Worm (Caenorhabditis elegans) whole organism, young adult: ENCODE results near the gene T09F5.1.

Experiments used
- C06A6.2 ChIP-seq: fragments of 200-800 bp; sonication (Bioruptor generic); conservative IDR thresholded peaks from 2 replicates; pipeline ENCODE4 v1.3.6; 2022; ENCODE audit warnings: missing genetic modification characterization, missing compliant biosample characterization
- C17E4.6 ChIP-seq: fragments of 200-800 bp; sonication (Bioruptor generic); IDR thresholded peaks from 2 replicates; pipeline ENCODE4 v1.3.6; 2022; ENCODE audit warnings: missing genetic modification reagents, missing genetic modification characterization, missing compliant biosample characterization
- F23B12.7 ChIP-seq: sonication (generic microtip); optimal IDR thresholded peaks from 2 replicates; lab custom pipeline; 2017; ENCODE audit warnings: missing genetic modification characterization, mild to moderate bottlenecking, missing compliant biosample characterization, antibody characterized with exemption, moderate library complexity; ENCODE audit not compliant: insufficient read depth
- F39B2.1 ChIP-seq: fragments of 200-800 bp; sonication (Bioruptor generic); IDR thresholded peaks from 2 replicates; pipeline ENCODE4 v1.3.6; 2022; ENCODE audit warnings: missing genetic modification reagents, missing genetic modification characterization, missing compliant biosample characterization
- F49E8.2 ChIP-seq: sonication (generic microtip); optimal IDR thresholded peaks from 3 replicates; lab custom pipeline; 2017; ENCODE audit warnings: missing genetic modification characterization, mild to moderate bottlenecking, missing compliant biosample characterization, antibody characterized with exemption, moderate library complexity; ENCODE audit not compliant: insufficient read depth
- K12H6.12 ChIP-seq: fragments of 200-800 bp; sonication (Bioruptor generic); optimal IDR thresholded peaks from 2 replicates; lab custom pipeline; 2018; ENCODE audit warnings: mild to moderate bottlenecking, missing genetic modification characterization, missing compliant biosample characterization
- T07F8.4 ChIP-seq: sonication (generic microtip); optimal IDR thresholded peaks from 2 replicates; lab custom pipeline; 2016; ENCODE audit warnings: mild to moderate bottlenecking, missing genetic modification characterization, moderate library complexity, missing compliant biosample characterization
- T26A5.8 ChIP-seq: sonication (generic microtip); optimal IDR thresholded peaks from 2 replicates; lab custom pipeline; 2016; ENCODE audit warnings: missing genetic modification characterization, missing compliant biosample characterization
- Y53G8AR.9 ChIP-seq: fragments of 200-800 bp; sonication (Bioruptor generic); conservative IDR thresholded peaks from 2 replicates; pipeline ENCODE4 v1.3.6; 2022; ENCODE audit warnings: missing genetic modification reagents, missing genetic modification characterization, missing compliant biosample characterization
- Y56A3A.18 ChIP-seq: fragments of 200-800 bp; sonication (Bioruptor generic); IDR thresholded peaks from 2 replicates; pipeline ENCODE4 v1.3.6; 2022; ENCODE audit warnings: missing genetic modification reagents, missing genetic modification characterization, missing compliant biosample characterization
- ZK185.1 ChIP-seq: sonication (generic microtip); optimal IDR thresholded peaks from 2 replicates; lab custom pipeline; 2016; ENCODE audit warnings: mild to moderate bottlenecking, missing genetic modification characterization, missing compliant biosample characterization; ENCODE audit not compliant: poor library complexity, severe bottlenecking
- aptf-3 ChIP-seq: fragments of 200-800 bp; sonication (Bioruptor generic); IDR thresholded peaks from 2 replicates; pipeline ENCODE4 v1.3.6; 2022; ENCODE audit warnings: missing genetic modification characterization, missing compliant biosample characterization
- athp-1 ChIP-seq: sonication (generic microtip); optimal IDR thresholded peaks from 2 replicates; lab custom pipeline; 2017; ENCODE audit warnings: mild to moderate bottlenecking, missing genetic modification characterization, missing compliant biosample characterization
- attf-5 ChIP-seq: fragments of 200-800 bp; sonication (Bioruptor generic); optimal IDR thresholded peaks from 2 replicates; lab custom pipeline; 2018; ENCODE audit warnings: mild to moderate bottlenecking, missing genetic modification characterization, missing compliant biosample characterization
- cebp-1 ChIP-seq, 2 experiments: fragments of 200-800 bp in 1 of 2; sonication (Bioruptor generic) in 1 of 2; sonication (generic microtip) in 1 of 2; IDR thresholded peaks in 1 of 2; optimal IDR thresholded peaks in 1 of 2; 2 replicates each; pipeline versions ENCODE4 v1.3.6 to Lab custom; 2017 to 2022; ENCODE audit warnings: missing compliant biosample characterization in 2 of 2, missing genetic modification characterization in 2 of 2, mild to moderate bottlenecking in 1 of 2, missing genetic modification reagents in 1 of 2, moderate library complexity in 1 of 2
- ceh-40 ChIP-seq: fragments of 200-800 bp; sonication (Bioruptor generic); IDR thresholded peaks from 2 replicates; pipeline ENCODE4 v1.3.6; 2022; ENCODE audit warnings: missing genetic modification characterization, missing compliant biosample characterization
- ceh-91 ChIP-seq: fragments of 200-800 bp; sonication (Bioruptor generic); IDR thresholded peaks from 2 replicates; pipeline ENCODE4 v1.3.6; 2022; ENCODE audit warnings: missing genetic modification reagents, missing genetic modification characterization, missing compliant biosample characterization
- die-1 ChIP-seq: sonication (generic microtip); optimal IDR thresholded peaks from 2 replicates; lab custom pipeline; 2016; ENCODE audit warnings: missing genotype, mild to moderate bottlenecking, missing genetic modification characterization, missing compliant biosample characterization
- dpff-1 ChIP-seq: sonication (generic microtip); optimal IDR thresholded peaks from 2 replicates; lab custom pipeline; 2017; ENCODE audit warnings: mild to moderate bottlenecking, missing genetic modification characterization, missing compliant biosample characterization
- dpl-1 ChIP-seq: fragments of 150-350 bp; optimal IDR thresholded peaks from 2 replicates; lab custom pipeline; 2014; ENCODE audit warnings: missing biosample characterization, missing genetic modification reagents, missing genetic modification characterization
- egl-44 ChIP-seq: fragments of 200-800 bp; sonication (Bioruptor generic); IDR thresholded peaks from 2 replicates; pipeline ENCODE4 v1.3.6; 2022; ENCODE audit warnings: missing genetic modification reagents, missing genetic modification characterization, missing compliant biosample characterization
- ekl-4 ChIP-seq: fragments of 200-800 bp; sonication (Bioruptor generic); IDR thresholded peaks from 2 replicates; pipeline ENCODE4 v1.3.6; 2022; ENCODE audit warnings: missing genetic modification reagents, missing genetic modification characterization, missing compliant biosample characterization
- fkh-3 ChIP-seq: sonication (generic microtip); optimal IDR thresholded peaks from 2 replicates; lab custom pipeline; 2016; ENCODE audit warnings: mild to moderate bottlenecking, missing genetic modification characterization, missing compliant biosample characterization
- hlh-12 ChIP-seq: sonication (generic microtip); optimal IDR thresholded peaks from 2 replicates; lab custom pipeline; 2016; ENCODE audit warnings: missing genetic modification characterization, missing compliant biosample characterization
- hlh-26 ChIP-seq: fragments of 200-800 bp; sonication (Bioruptor generic); conservative IDR thresholded peaks from 2 replicates; pipeline ENCODE4 v1.3.6; 2022; ENCODE audit warnings: missing genetic modification reagents, missing genetic modification characterization, missing compliant biosample characterization
- hsf-1 ChIP-seq: fragments of 200-800 bp; sonication (Bioruptor generic); IDR thresholded peaks from 2 replicates; pipeline ENCODE4 v1.3.6; 2022; ENCODE audit warnings: missing genetic modification reagents, missing genetic modification characterization, missing compliant biosample characterization
- lag-1 ChIP-seq: fragments of 200-800 bp; sonication (Bioruptor generic); IDR thresholded peaks from 2 replicates; pipeline ENCODE4 v1.3.6; 2022; ENCODE audit warnings: missing genetic modification reagents, missing genetic modification characterization, missing compliant biosample characterization
- let-607 ChIP-seq, 2 experiments: fragments of 200-800 bp in 1 of 2; sonication (Bioruptor generic) in 1 of 2; sonication (generic microtip) in 1 of 2; optimal IDR thresholded peaks; 2 replicates each; lab custom pipeline; 2016 to 2018; ENCODE audit warnings: mild to moderate bottlenecking in 2 of 2, missing compliant biosample characterization in 2 of 2, missing genetic modification characterization in 2 of 2, moderate library complexity in 2 of 2, missing genotype in 1 of 2
- lin-40 ChIP-seq: sonication (generic microtip); optimal IDR thresholded peaks from 2 replicates; lab custom pipeline; 2016; ENCODE audit warnings: missing genetic modification characterization, mild to moderate bottlenecking, missing compliant biosample characterization, missing genotype, missing genetic modification reagents
- lir-1 ChIP-seq: fragments of 200-800 bp; sonication (Bioruptor generic); conservative IDR thresholded peaks from 2 replicates; pipeline ENCODE4 v1.3.6; 2022; ENCODE audit warnings: missing genetic modification reagents, missing genetic modification characterization, missing compliant biosample characterization
- lsy-27 ChIP-seq: sonication (generic microtip); optimal IDR thresholded peaks from 2 replicates; lab custom pipeline; 2017; ENCODE audit warnings: missing genetic modification characterization, mild to moderate bottlenecking, missing compliant biosample characterization, antibody characterized with exemption, missing genotype, borderline replicate concordance; ENCODE audit not compliant: insufficient read depth
- madf-10 ChIP-seq: sonication (generic microtip); optimal IDR thresholded peaks from 2 replicates; lab custom pipeline; 2016; ENCODE audit warnings: mild to moderate bottlenecking, missing genetic modification characterization, missing compliant biosample characterization
- mel-28 ChIP-seq: sonication (generic microtip); optimal IDR thresholded peaks from 2 replicates; lab custom pipeline; 2016; ENCODE audit warnings: borderline replicate concordance, mild to moderate bottlenecking, missing genetic modification characterization, missing compliant biosample characterization
- nfya-1 ChIP-seq: sonication (generic microtip); optimal IDR thresholded peaks from 2 replicates; lab custom pipeline; 2017; ENCODE audit warnings: antibody characterized with exemption, missing compliant biosample characterization, missing genetic modification characterization, borderline replicate concordance; ENCODE audit not compliant: insufficient read depth
- nhr-120 ChIP-seq: fragments of 200-800 bp; sonication (Bioruptor generic); IDR thresholded peaks from 2 replicates; pipeline ENCODE4 v1.3.6; 2022; ENCODE audit warnings: missing genetic modification characterization, missing compliant biosample characterization
- nhr-179 ChIP-seq: sonication (generic microtip); optimal IDR thresholded peaks from 2 replicates; lab custom pipeline; 2016; ENCODE audit warnings: mild to moderate bottlenecking, missing genetic modification characterization, missing compliant biosample characterization
- nhr-90 ChIP-seq: sonication (generic microtip); optimal IDR thresholded peaks from 2 replicates; lab custom pipeline; 2016; ENCODE audit warnings: missing genotype, mild to moderate bottlenecking, missing genetic modification characterization, missing compliant biosample characterization
- pha-4 ChIP-seq: fragments of 150-350 bp; sonication (generic microtip); optimal IDR thresholded peaks from 2 replicates; lab custom pipeline; 2014; ENCODE audit warnings: missing biosample characterization, missing genetic modification reagents, missing genetic modification characterization
- repo-1 ChIP-seq: sonication (generic microtip); optimal IDR thresholded peaks from 2 replicates; lab custom pipeline; 2017; ENCODE audit warnings: mild to moderate bottlenecking, missing genetic modification characterization, missing compliant biosample characterization
- snpc-1.1 ChIP-seq: sonication (generic microtip); optimal IDR thresholded peaks from 2 replicates; lab custom pipeline; 2017; ENCODE audit warnings: missing genetic modification characterization, mild to moderate bottlenecking, missing compliant biosample characterization, antibody characterized with exemption, moderate library complexity, missing genotype, missing genetic modification reagents; ENCODE audit not compliant: insufficient read depth
- snpc-1.3 ChIP-seq: sonication (generic microtip); optimal IDR thresholded peaks from 2 replicates; lab custom pipeline; 2017; ENCODE audit warnings: missing genetic modification characterization, mild to moderate bottlenecking, missing compliant biosample characterization, antibody characterized with exemption, moderate library complexity, missing genotype, missing genetic modification reagents; ENCODE audit not compliant: insufficient read depth
- tbp1 ChIP-seq: fragments of 200-800 bp; sonication (Bioruptor generic); optimal IDR thresholded peaks from 2 replicates; lab custom pipeline; 2018; ENCODE audit warnings: mild to moderate bottlenecking, missing genetic modification characterization, missing compliant biosample characterization
- unc-62 ChIP-seq: fragments of 150-350 bp; optimal IDR thresholded peaks from 2 replicates; lab custom pipeline; 2014; ENCODE audit warnings: missing biosample characterization, missing genetic modification reagents, missing genetic modification characterization
- zim-3 ChIP-seq: sonication (generic microtip); optimal IDR thresholded peaks from 2 replicates; lab custom pipeline; 2017; ENCODE audit warnings: mild to moderate bottlenecking, missing genetic modification characterization, moderate library complexity, missing compliant biosample characterization

The T09F5.1 gene

DNA sequence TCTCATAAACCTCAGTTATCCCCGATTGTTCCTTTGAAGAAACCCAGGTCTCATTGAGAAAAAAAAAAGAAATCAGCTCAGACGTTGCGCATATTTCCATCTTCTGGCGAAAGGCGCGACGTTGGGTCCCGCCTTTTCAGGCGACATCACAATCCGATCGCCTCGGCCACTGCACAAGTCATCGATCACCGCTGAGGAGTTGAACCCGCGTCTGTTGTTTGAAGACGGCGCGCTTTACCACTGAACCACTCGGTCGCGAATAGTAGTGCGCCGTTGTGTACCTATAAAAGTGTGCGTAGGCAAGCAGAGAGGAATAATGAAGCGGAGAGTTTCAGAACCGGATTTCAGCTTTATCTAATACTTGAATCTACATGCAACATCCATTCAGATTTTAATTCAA, 42.0 kb downstream of the T09F5.1 start, which contains the start of gene Y75B12B.11 (continued):
- peak; percentile 98 for TF ChIP-seq die-1 (tag; lab: Kevin White, UChicago)
- TF ChIP-seq C17E4.6, result peak; percentile 86
- 0 out of 2 replicates have a peak, but pooled peaks have one; percentile 52 for TF ChIP-seq lag-1 (GFP tag; lab: Robert Waterston, UW)
- TF ChIP-seq madf-10 (tag; lab: Kevin White, UChicago), result peak; percentile 87
- TF ChIP-seq T07F8.4 (tag; lab: Kevin White, UChicago), result peak; percentile 91
- TF ChIP-seq fkh-3, result peak; percentile 93
- peak; percentile 88 for TF ChIP-seq lin-40 (tag; lab: Kevin White, UChicago)
- peak; percentile 49 for TF ChIP-seq dpl-1
- peak; percentile 83 for TF ChIP-seq mel-28 (tag; lab: Kevin White, UChicago)
- TF ChIP-seq ceh-40 (GFP tag; lab: Robert Waterston, UW), result peak; percentile 94
- TF ChIP-seq tbp1 (GFP tag; lab: Kevin White, UChicago), result peak; percentile 99
- TF ChIP-seq T26A5.8 (tag; lab: Kevin White, UChicago), result peak; percentile 98
- TF ChIP-seq F49E8.2, result peak; percentile 96
- peak; percentile 80 for TF ChIP-seq C06A6.2 (GFP tag; lab: Robert Waterston, UW)
- no peak for TF ChIP-seq pha-4 (tag; lab: Kevin White, UChicago)
- TF ChIP-seq, all 124 proteins: peak for 116

DNA sequence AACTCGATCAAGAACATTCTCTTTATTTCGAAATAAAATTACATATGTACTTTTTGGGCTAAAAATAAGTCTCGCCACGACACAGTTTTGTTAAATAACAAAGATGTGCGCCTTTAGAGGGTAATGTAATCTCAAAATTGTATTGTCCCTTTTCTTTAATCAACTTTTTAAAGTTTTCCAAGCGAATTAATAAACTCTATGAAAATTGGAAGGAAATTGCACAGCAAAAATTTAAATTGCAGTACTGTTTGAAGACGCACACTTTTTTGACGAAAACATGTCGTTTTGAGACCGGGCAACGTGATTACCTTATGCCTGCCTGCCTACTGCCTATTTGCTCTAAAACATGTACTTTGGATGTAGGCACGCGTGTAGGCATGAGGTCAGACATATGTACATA, 43.1 kb downstream of the T09F5.1 start:
- no peak for TF ChIP-seq repo-1 (tag; lab: Kevin White, UChicago)
- TF ChIP-seq Y56A3A.18 (GFP tag; lab: Robert Waterston, UW), result no peak
- no peak for TF ChIP-seq nhr-179 (tag; lab: Kevin White, UChicago)
- TF ChIP-seq cebp-1 (GFP tag; IDR thresholded peaks at IDR 0.05; lab: Robert Waterston, UW), result no peak
- no peak for TF ChIP-seq cebp-1 (tag; optimal IDR thresholded peaks at IDR 0.05; lab: Kevin White, UChicago)
- no peak for TF ChIP-seq nfya-1
- no peak for TF ChIP-seq ZK185.1 (tag; lab: Kevin White, UChicago)
- TF ChIP-seq F23B12.7 (tag; lab: Kevin White, UChicago), result no peak
- no peak for TF ChIP-seq F49E8.2
- TF ChIP-seq dpff-1 (tag; lab: Kevin White, UChicago), result no peak
- no peak for TF ChIP-seq egl-44 (GFP tag; lab: Robert Waterston, UW)

DNA sequence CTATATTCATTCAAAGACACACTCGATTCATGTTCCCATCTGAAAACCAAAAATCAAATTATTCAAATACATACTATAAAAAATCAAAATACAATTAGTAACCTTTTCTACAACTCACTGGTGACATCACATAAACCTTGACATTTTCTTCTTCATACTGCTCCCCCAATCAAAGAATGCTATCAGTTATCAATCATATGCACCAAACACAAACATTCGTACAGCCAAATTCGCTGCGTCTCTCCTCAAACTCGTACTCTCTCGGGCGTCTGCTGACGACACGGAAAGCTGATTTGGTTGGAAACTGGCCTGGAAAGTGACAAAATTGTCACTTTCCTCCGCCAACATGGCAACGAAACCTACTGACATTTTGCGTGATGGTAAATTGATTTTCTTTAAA, 43.5 kb downstream of the T09F5.1 start, which contains the start of gene plc-2:
Gene plc-2 (plus strand): TSS at position 196 of the 400 bp plus-strand sequence.
- TF ChIP-seq zim-3 (tag; lab: Kevin White, UChicago) (no peak), nhr-120 (GFP tag; lab: Robert Waterston, UW) (no peak), unc-62 (GFP tag; lab: Kevin White, UChicago) (no peak), C06A6.2 (GFP tag; lab: Robert Waterston, UW) (no peak), ceh-91 (GFP tag; lab: Robert Waterston, UW) (no peak), ekl-4 (GFP tag; lab: Robert Waterston, UW) (no peak), K12H6.12 (tag; lab: Kevin White, UChicago) (no peak), snpc-1.3 (no peak), egl-44 (GFP tag; lab: Robert Waterston, UW) (no peak), Y53G8AR.9 (GFP tag; lab: Robert Waterston, UW) (no peak), athp-1 (tag; lab: Kevin White, UChicago) (no peak), lir-1 (no peak), hlh-26 (GFP tag; lab: Robert Waterston, UW) (no peak), lsy-27 (tag; lab: Kevin White, UChicago) (no peak), F39B2.1 (GFP tag; lab: Robert Waterston, UW) (no peak), snpc-1.1 (tag; lab: Kevin White, UChicago) (no peak), let-607 (tag; optimal IDR thresholded peaks at IDR 0.05; lab: Kevin White, UChicago) (peak; percentile 12 to 14), nhr-90 (tag; lab: Kevin White, UChicago) (peak; percentile 21), aptf-3 (no peak), cebp-1 (GFP tag; IDR thresholded peaks at IDR 0.05; lab: Robert Waterston, UW) (no peak), cebp-1 (tag; optimal IDR thresholded peaks at IDR 0.05; lab: Kevin White, UChicago) (peak; percentile 14), attf-5 (peak; percentile 5), hlh-12 (tag; lab: Kevin White, UChicago) (no peak), hsf-1 (no peak)
